Worm (Caenorhabditis elegans) whole organism, L2 larva: ENCODE measurements around the gene T13C2.7.

ENCODE experiments used
- C34F6.9 ChIP-seq: fragments of 150-350 bp; optimal IDR thresholded peaks from 2 replicates; lab custom pipeline; 2014; ENCODE audit warnings: missing biosample characterization, missing genetic modification characterization
- F13H6.1 ChIP-seq: sonication (generic microtip); optimal IDR thresholded peaks from 2 replicates; lab custom pipeline; 2016; ENCODE audit warnings: missing genetic modification characterization, missing compliant biosample characterization
- R02D3.7 ChIP-seq: fragments of 150-350 bp; optimal IDR thresholded peaks from 2 replicates; lab custom pipeline; 2014; ENCODE audit warnings: missing biosample characterization, missing genetic modification characterization
- Y55F3AM.14 ChIP-seq: fragments of 200-800 bp; sonication (Bioruptor generic); optimal IDR thresholded peaks from 2 replicates; lab custom pipeline; 2018; ENCODE audit warnings: mild to moderate bottlenecking, missing genetic modification characterization, missing compliant biosample characterization
- ZK546.5 ChIP-seq: sonication (generic microtip); optimal IDR thresholded peaks from 2 replicates; lab custom pipeline; 2017; ENCODE audit warnings: missing biosample characterization, missing genetic modification characterization
- alr-1 ChIP-seq: fragments of 150-350 bp; optimal IDR thresholded peaks from 2 replicates; lab custom pipeline; 2014; ENCODE audit warnings: missing biosample characterization, missing genetic modification characterization
- aly-2 ChIP-seq: fragments of 150-350 bp; optimal IDR thresholded peaks from 2 replicates; lab custom pipeline; 2014; ENCODE audit warnings: missing biosample characterization, missing genetic modification characterization
- ama-1 ChIP-seq: fragments of 150-350 bp; optimal IDR thresholded peaks from 2 replicates; lab custom pipeline; 2018; ENCODE audit warnings: inconsistent platforms
- blmp-1 ChIP-seq: sonication (generic microtip); optimal IDR thresholded peaks from 2 replicates; lab custom pipeline; 2017; ENCODE audit warnings: missing genetic modification characterization, mild to moderate bottlenecking, missing compliant biosample characterization, antibody characterized with exemption, moderate library complexity; ENCODE audit not compliant: insufficient read depth
- ceh-16 ChIP-seq: fragments of 150-350 bp; optimal IDR thresholded peaks from 2 replicates; lab custom pipeline; 2014; ENCODE audit warnings: missing biosample characterization, missing genetic modification characterization
- ceh-82 ChIP-seq: fragments of 150-350 bp; optimal IDR thresholded peaks from 2 replicates; lab custom pipeline; 2014; ENCODE audit warnings: missing biosample characterization, missing genetic modification characterization
- crh-2 ChIP-seq: sonication (generic microtip); optimal IDR thresholded peaks from 2 replicates; lab custom pipeline; 2017; ENCODE audit warnings: missing biosample characterization, missing genetic modification characterization
- dmd-4 ChIP-seq: sonication (generic microtip); optimal IDR thresholded peaks from 2 replicates; lab custom pipeline; 2017; ENCODE audit warnings: missing biosample characterization, missing genetic modification characterization
- egl-27 ChIP-seq: sonication (generic microtip); optimal IDR thresholded peaks from 3 replicates; lab custom pipeline; 2017; ENCODE audit warnings: missing biosample characterization, missing genetic modification reagents, missing genetic modification characterization
- elt-1 ChIP-seq: fragments of 150-350 bp; optimal IDR thresholded peaks from 2 replicates; lab custom pipeline; 2014; ENCODE audit warnings: missing biosample characterization, missing genetic modification characterization
- elt-3 ChIP-seq: sonication (generic microtip); optimal IDR thresholded peaks from 2 replicates; lab custom pipeline; 2017; ENCODE audit warnings: missing biosample characterization, missing genetic modification characterization
- fos-1 ChIP-seq: fragments of 150-350 bp; optimal IDR thresholded peaks from 2 replicates; lab custom pipeline; 2014; ENCODE audit warnings: missing biosample characterization, missing genetic modification characterization
- gmeb-1 ChIP-seq: fragments of 150-350 bp; optimal IDR thresholded peaks from 2 replicates; lab custom pipeline; 2014; ENCODE audit warnings: missing biosample characterization, missing genetic modification characterization
- lin-11 ChIP-seq: fragments of 150-350 bp; sonication (generic microtip); optimal IDR thresholded peaks from 2 replicates; lab custom pipeline; 2014; ENCODE audit warnings: missing biosample characterization, missing genetic modification characterization, inconsistent platforms, mixed read lengths
- lin-13 ChIP-seq: fragments of 150-350 bp; optimal IDR thresholded peaks from 2 replicates; lab custom pipeline; 2014; ENCODE audit warnings: missing biosample characterization, missing genetic modification reagents, missing genetic modification characterization
- lin-39 ChIP-seq: fragments of 150-350 bp; optimal IDR thresholded peaks from 2 replicates; lab custom pipeline; 2014; ENCODE audit warnings: missing biosample characterization, missing genetic modification reagents, missing genetic modification characterization
- lsy-2 ChIP-seq, 2 experiments: fragments of 150-350 bp in 1 of 2; sonication (generic microtip) in 1 of 2; optimal IDR thresholded peaks; 2 replicates each; lab custom pipeline; 2014 to 2017; ENCODE audit warnings: missing biosample characterization in 2 of 2, missing genetic modification characterization in 2 of 2
- mab-5 ChIP-seq: fragments of 150-350 bp; optimal IDR thresholded peaks from 2 replicates; lab custom pipeline; 2014; ENCODE audit warnings: missing biosample characterization, missing genetic modification characterization
- mbf-1 ChIP-seq: sonication (generic microtip); optimal IDR thresholded peaks from 2 replicates; lab custom pipeline; 2017; ENCODE audit warnings: missing biosample characterization, missing genetic modification characterization
- mdl-1 ChIP-seq, 2 experiments: fragments of 150-350 bp in 1 of 2; sonication (generic microtip) in 1 of 2; optimal IDR thresholded peaks; 2 replicates each; lab custom pipeline; 2017; ENCODE audit warnings: missing biosample characterization in 2 of 2, missing genetic modification characterization in 2 of 2
- nhr-10 ChIP-seq: sonication (generic microtip); optimal IDR thresholded peaks from 2 replicates; lab custom pipeline; 2017; ENCODE audit warnings: missing biosample characterization, missing genetic modification characterization
- nhr-11 ChIP-seq: fragments of 150-350 bp; optimal IDR thresholded peaks from 2 replicates; lab custom pipeline; 2014; ENCODE audit warnings: missing biosample characterization, missing genetic modification characterization
- nhr-12 ChIP-seq: fragments of 150-350 bp; optimal IDR thresholded peaks from 2 replicates; lab custom pipeline; 2014; ENCODE audit warnings: missing biosample characterization, missing genetic modification characterization
- nhr-129 ChIP-seq: fragments of 150-350 bp; optimal IDR thresholded peaks from 2 replicates; lab custom pipeline; 2014; ENCODE audit warnings: missing biosample characterization, missing genetic modification characterization
- nhr-21 ChIP-seq: fragments of 150-350 bp; optimal IDR thresholded peaks from 2 replicates; lab custom pipeline; 2014; ENCODE audit warnings: missing biosample characterization, missing genetic modification characterization
- nhr-23 ChIP-seq: fragments of 150-350 bp; optimal IDR thresholded peaks from 2 replicates; lab custom pipeline; 2014; ENCODE audit warnings: missing biosample characterization, missing genetic modification reagents, missing genetic modification characterization
- nhr-237 ChIP-seq: fragments of 150-350 bp; optimal IDR thresholded peaks from 2 replicates; lab custom pipeline; 2014; ENCODE audit warnings: missing biosample characterization, missing genetic modification characterization
- nhr-25 ChIP-seq: fragments of 150-350 bp; sonication (generic microtip); optimal IDR thresholded peaks from 3 replicates; lab custom pipeline; 2014; ENCODE audit warnings: missing biosample characterization, missing genetic modification characterization
- nhr-6 ChIP-seq: fragments of 150-350 bp; optimal IDR thresholded peaks from 2 replicates; lab custom pipeline; 2014; ENCODE audit warnings: missing biosample characterization, missing genetic modification characterization
- nhr-77 ChIP-seq: fragments of 150-350 bp; optimal IDR thresholded peaks from 2 replicates; lab custom pipeline; 2014; ENCODE audit warnings: missing biosample characterization, missing genetic modification characterization
- peb-1 ChIP-seq: fragments of 150-350 bp; optimal IDR thresholded peaks from 2 replicates; lab custom pipeline; 2014; ENCODE audit warnings: missing biosample characterization, missing genetic modification characterization
- sem-4 ChIP-seq: fragments of 150-350 bp; optimal IDR thresholded peaks from 2 replicates; lab custom pipeline; 2014; ENCODE audit warnings: missing biosample characterization, missing genetic modification reagents, missing genetic modification characterization
- skn-1 ChIP-seq: sonication (generic microtip); optimal IDR thresholded peaks from 2 replicates; lab custom pipeline; 2017; ENCODE audit warnings: missing biosample characterization, missing genetic modification characterization
- sma-3 ChIP-seq: sonication (generic microtip); optimal IDR thresholded peaks from 2 replicates; lab custom pipeline; 2016; ENCODE audit warnings: missing genetic modification reagents, missing genetic modification characterization, missing compliant biosample characterization
- sma-9 ChIP-seq, 2 experiments: fragments of 150-350 bp in 1 of 2; sonication (generic microtip) in 1 of 2; optimal IDR thresholded peaks; 2 replicates each; lab custom pipeline; 2014 to 2016; ENCODE audit warnings: missing genetic modification characterization in 2 of 2, mild to moderate bottlenecking in 1 of 2, missing biosample characterization in 1 of 2, missing compliant biosample characterization in 1 of 2, missing genetic modification reagents in 1 of 2, moderate library complexity in 1 of 2
- snpc-4 ChIP-seq: fragments of 150-350 bp; optimal IDR thresholded peaks from 2 replicates; lab custom pipeline; 2014; ENCODE audit warnings: missing biosample characterization, missing genetic modification characterization
- unc-39 ChIP-seq: fragments of 150-350 bp; optimal IDR thresholded peaks from 2 replicates; lab custom pipeline; 2014; ENCODE audit warnings: missing biosample characterization, missing genetic modification characterization
- unc-55 ChIP-seq: fragments of 150-350 bp; sonication (generic microtip); optimal IDR thresholded peaks from 3 replicates; lab custom pipeline; 2014; ENCODE audit warnings: missing biosample characterization, missing genetic modification reagents, missing genetic modification characterization
- unc-62 ChIP-seq: fragments of 150-350 bp; optimal IDR thresholded peaks from 2 replicates; lab custom pipeline; 2014; ENCODE audit warnings: missing biosample characterization, missing genetic modification reagents, missing genetic modification characterization
- zag-1 ChIP-seq: fragments of 150-350 bp; optimal IDR thresholded peaks from 2 replicates; lab custom pipeline; 2014; ENCODE audit warnings: missing biosample characterization, missing genetic modification characterization
- ztf-1 ChIP-seq: fragments of 200-800 bp; sonication (Bioruptor generic); conservative IDR thresholded peaks from 2 replicates; pipeline ENCODE4 v1.3.6; 2022; ENCODE audit warnings: missing genetic modification characterization, missing compliant biosample characterization
- ztf-11 ChIP-seq: sonication (generic microtip); optimal IDR thresholded peaks from 2 replicates; lab custom pipeline; 2017; ENCODE audit warnings: missing biosample characterization, missing genetic modification characterization
- ztf-4 ChIP-seq: fragments of 150-350 bp; optimal IDR thresholded peaks from 2 replicates; lab custom pipeline; 2014; ENCODE audit warnings: missing biosample characterization, missing genetic modification characterization

T13C2.7 gene

DNA sequence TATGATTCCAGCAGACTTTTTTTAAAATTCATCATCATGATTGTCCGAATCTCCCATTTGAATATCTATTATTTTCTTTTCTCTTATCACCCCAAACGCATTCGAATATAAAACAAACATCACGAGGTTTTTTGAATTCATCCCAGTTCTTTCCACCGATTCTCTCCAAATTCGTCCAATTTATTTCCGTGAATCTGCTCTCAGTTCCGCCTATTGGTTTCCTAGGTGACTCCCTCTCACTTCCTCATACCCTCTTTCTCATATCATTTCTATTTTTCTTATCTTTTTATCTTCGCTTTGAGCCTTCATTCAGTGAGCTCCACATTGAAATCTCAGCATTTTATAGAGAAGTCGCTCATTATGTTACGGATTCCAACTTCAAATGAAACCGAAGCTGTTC lies at the start of gene T13C2.7:
Gene T13C2.7, plus strand, starts transcription at position 301 of the 400 bp plus-strand sequence.
- TF ChIP-seq ceh-82 (no peak), dmd-4 (no peak), nhr-129 (tag; lab: Kevin White, UChicago) (no peak), lin-11 (tag; lab: Kevin White, UChicago) (no peak), nhr-237 (tag; lab: Kevin White, UChicago) (no peak)

- no peak for TF ChIP-seq snpc-4
- TF ChIP-seq nhr-12 (tag; lab: Kevin White, UChicago): no peak
- TF ChIP-seq, all 48 proteins: peak for 0
Observed at ce11 chrII:6733718-6734117, 45.5 kb upstream of the T13C2.7 start, which contains the start of gene T14B4.9. TSS of gene T14B4.9 (minus strand) at chrII:6733818.

ce11 chrII:6734674-6735073 lies 44.5 kb upstream of the T13C2.7 start, which contains the start of gene T14B4.3:
TSS of gene T14B4.3 (plus strand) at chrII:6734937.
- peak; percentile 68 for TF ChIP-seq crh-2 (tag; lab: Kevin White, UChicago)
- no peak for TF ChIP-seq nhr-77 (tag; lab: Kevin White, UChicago)
- TF ChIP-seq nhr-237 (tag; lab: Kevin White, UChicago): no peak
- no peak for TF ChIP-seq ceh-82
- TF ChIP-seq snpc-4: peak; percentile 2
- no peak for TF ChIP-seq unc-62 (GFP tag; lab: Kevin White, UChicago)
- no peak for TF ChIP-seq alr-1
- TF ChIP-seq ztf-1 (GFP tag; lab: Robert Waterston, UW): no peak
- TF ChIP-seq mbf-1 (tag; lab: Kevin White, UChicago): no peak
- TF ChIP-seq ZK546.5: no peak
- peak; percentile 50 for TF ChIP-seq F13H6.1 (tag; lab: Kevin White, UChicago)
- TF ChIP-seq skn-1: no peak
- TF ChIP-seq nhr-11 (tag; lab: Kevin White, UChicago): no peak
- TF ChIP-seq unc-39 (tag; lab: Kevin White, UChicago): no peak
- TF ChIP-seq zag-1 (tag; lab: Kevin White, UChicago): no peak
- TF ChIP-seq ama-1 (lab: Kevin White, UChicago): no peak
- peak; percentile 47 for TF ChIP-seq lin-13
- no peak for TF ChIP-seq nhr-23
- no peak for TF ChIP-seq nhr-25 (tag; lab: Kevin White, UChicago)
- no peak for TF ChIP-seq R02D3.7 (tag; lab: Kevin White, UChicago)
- TF ChIP-seq ztf-11 (tag; lab: Kevin White, UChicago): no peak
- TF ChIP-seq elt-1: no peak
- TF ChIP-seq ztf-4 (tag; lab: Kevin White, UChicago): no peak
- TF ChIP-seq egl-27 (tag; lab: Kevin White, UChicago): no peak
- TF ChIP-seq sma-3 (GFP tag; lab: Kevin White, UChicago): peak; percentile 72
- no peak for TF ChIP-seq Y55F3AM.14 (GFP tag; lab: Kevin White, UChicago)
- TF ChIP-seq nhr-129 (tag; lab: Kevin White, UChicago): peak; percentile 65
- TF ChIP-seq lsy-2 (tag; optimal IDR thresholded peaks at IDR 0.05; lab: Kevin White, UChicago): peak; percentile 25 to 87
- TF ChIP-seq ceh-16 (tag; lab: Kevin White, UChicago): no peak
- TF ChIP-seq dmd-4: no peak
- TF ChIP-seq mab-5 (tag; lab: Kevin White, UChicago): no peak
- peak; percentile 40 for TF ChIP-seq nhr-21 (tag; lab: Kevin White, UChicago)
- TF ChIP-seq sma-9 (GFP tag; optimal IDR thresholded peaks at IDR 0.05; lab: Kevin White, UChicago): peak; percentile 51
- TF ChIP-seq sma-9 (tag; optimal IDR thresholded peaks at IDR 0.05; lab: Kevin White, UChicago): no peak
- TF ChIP-seq mdl-1 (tag; optimal IDR thresholded peaks at IDR 0.05; lab: Kevin White, UChicago): no peak
- TF ChIP-seq aly-2: no peak
- TF ChIP-seq nhr-10: no peak
- no peak for TF ChIP-seq sem-4
- peak; percentile 78 for TF ChIP-seq C34F6.9 (tag; lab: Kevin White, UChicago)
- TF ChIP-seq lin-39 (tag; lab: Kevin White, UChicago): no peak
- peak; percentile 29 for TF ChIP-seq fos-1 (tag; lab: Kevin White, UChicago)
- no peak for TF ChIP-seq peb-1 (tag; lab: Kevin White, UChicago)
- peak; percentile 87 for TF ChIP-seq unc-55 (GFP tag; lab: Kevin White, UChicago)
- peak; percentile 66 for TF ChIP-seq gmeb-1 (tag; lab: Kevin White, UChicago)
- TF ChIP-seq elt-3 (tag; lab: Kevin White, UChicago): no peak
- TF ChIP-seq nhr-6: no peak
- no peak for TF ChIP-seq blmp-1
- TF ChIP-seq nhr-12 (tag; lab: Kevin White, UChicago): no peak
- TF ChIP-seq lin-11 (tag; lab: Kevin White, UChicago): no peak
